Worm (Caenorhabditis elegans): ENCODE results near the gene lgc-6.

DNA sequence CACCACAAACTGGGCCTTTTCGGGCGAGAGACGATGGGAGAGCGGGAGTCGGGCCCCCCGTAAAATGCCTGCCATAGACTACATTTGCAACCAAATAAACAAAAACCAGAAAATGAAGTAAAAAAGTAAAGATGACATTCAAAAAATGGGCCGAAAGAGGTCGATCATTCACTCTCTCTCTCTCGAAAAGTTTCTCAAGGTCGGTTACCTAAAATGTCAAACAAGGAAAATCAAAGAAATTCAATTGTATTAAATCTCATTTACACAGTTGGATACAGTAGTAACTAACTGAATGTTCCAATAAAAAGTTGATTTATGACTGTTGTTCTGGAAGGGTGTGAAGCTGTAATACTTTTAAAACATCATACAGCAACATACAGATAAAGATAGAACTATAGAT, 20.9 kb upstream of the lgc-6 start:
- TF ChIP-seq hlh-30 (tag; optimal IDR thresholded peaks at IDR 0.05; ENCODE audit: insufficient read depth) (no peak), fax-1 (tag; optimal IDR thresholded peaks at IDR 0.05) (no peak), ahr-1 (tag; optimal IDR thresholded peaks at IDR 0.05) (no peak), eyg-1 (tag; optimal IDR thresholded peaks at IDR 0.05) (no peak), sox-4 (tag; optimal IDR thresholded peaks at IDR 0.05) (no peak), pha-4 (tag; optimal IDR thresholded peaks at IDR 0.05) (no peak), ama-1 (optimal IDR thresholded peaks at IDR 0.05) (no peak), pros-1 (tag; optimal IDR thresholded peaks at IDR 0.05) (no peak), unc-42 (tag; optimal IDR thresholded peaks at IDR 0.05) (no peak), pha-2 (tag; optimal IDR thresholded peaks at IDR 0.05) (no peak), ets-4 (tag; optimal IDR thresholded peaks at IDR 0.05) (no peak), nfya-1 (tag; optimal IDR thresholded peaks at IDR 0.05) (no peak)
